Fruit fly (Drosophila melanogaster) whole organism, embryonic: Measurements from ENCODE around the gene Tasp1.
A peak's percentile ranks its signal among the peaks of the same experiment; 100 is the strongest.

Experiments used
- Atf6 ChIP-seq: fragments of 200-800 bp; sonication (Bioruptor generic); IDR thresholded peaks from 2 replicates; pipeline ENCODE4 v1.3.6; 2022; ENCODE audit warnings: missing biosample characterization, missing genetic modification characterization
- CG10543 ChIP-seq: fragments of 200-800 bp; sonication (Bioruptor generic); optimal IDR thresholded peaks from 3 replicates; lab custom pipeline; 2017; ENCODE audit warnings: missing biosample characterization, mild to moderate bottlenecking, missing genetic modification characterization, moderate library complexity
- CG13775 ChIP-seq: fragments of 200-800 bp; sonication (Bioruptor generic); optimal IDR thresholded peaks from 3 replicates; lab custom pipeline; 2017; ENCODE audit warnings: missing biosample characterization, mild to moderate bottlenecking, missing genetic modification characterization
- CG1602 ChIP-seq: fragments of 200-800 bp; sonication (Bioruptor generic); optimal IDR thresholded peaks from 3 replicates; lab custom pipeline; 2016; ENCODE audit warnings: missing biosample characterization, missing genetic modification characterization
- CG16779 ChIP-seq: fragments of 200-800 bp; sonication (Bioruptor generic); IDR thresholded peaks from 2 replicates; pipeline ENCODE4 v1.3.6; 2022; ENCODE audit warnings: missing biosample characterization, missing genetic modification characterization
- CG1832 ChIP-seq: fragments of 200-800 bp; sonication (Bioruptor generic); optimal IDR thresholded peaks from 2 replicates; lab custom pipeline; 2017; ENCODE audit warnings: missing biosample characterization, mild to moderate bottlenecking, missing genetic modification characterization, inconsistent platforms
- CG2875 ChIP-seq: fragments of 200-800 bp; sonication (Bioruptor generic); optimal IDR thresholded peaks from 2 replicates; lab custom pipeline; 2017; ENCODE audit warnings: missing biosample characterization, mild to moderate bottlenecking, missing genetic modification characterization, missing genetic modification reagents
- CG30403 ChIP-seq: fragments of 200-800 bp; sonication (Bioruptor generic); optimal IDR thresholded peaks from 3 replicates; lab custom pipeline; 2016; ENCODE audit warnings: missing biosample characterization, missing genetic modification characterization
- CG3065 ChIP-seq: fragments of 200-800 bp; sonication (Bioruptor generic); optimal IDR thresholded peaks from 2 replicates; lab custom pipeline; 2016; ENCODE audit warnings: missing biosample characterization, missing genetic modification characterization
- CG31441 ChIP-seq: fragments of 200-800 bp; sonication (Bioruptor generic); IDR thresholded peaks from 2 replicates; pipeline ENCODE4 v1.3.6; 2022; ENCODE audit warnings: missing biosample characterization, missing genetic modification characterization
- CG4360 ChIP-seq: fragments of 200-800 bp; sonication (Bioruptor generic); IDR thresholded peaks from 2 replicates; pipeline ENCODE4 v1.3.6; 2022; ENCODE audit warnings: missing biosample characterization, missing genetic modification characterization
- CG4404 ChIP-seq: fragments of 200-800 bp; sonication (Bioruptor generic); IDR thresholded peaks from 2 replicates; pipeline ENCODE4 v1.3.6; 2022; ENCODE audit warnings: missing biosample characterization, missing genetic modification characterization
- CG4424 ChIP-seq: fragments of 200-800 bp; sonication (Bioruptor generic); optimal IDR thresholded peaks from 3 replicates; lab custom pipeline; 2016; ENCODE audit warnings: missing biosample characterization, missing genetic modification characterization
- CG6765 ChIP-seq: fragments of 200-800 bp; sonication (Bioruptor generic); optimal IDR thresholded peaks from 3 replicates; lab custom pipeline; 2017; ENCODE audit warnings: missing biosample characterization, mild to moderate bottlenecking, missing genetic modification characterization
- CG7745 ChIP-seq: fragments of 200-800 bp; sonication (Bioruptor generic); optimal IDR thresholded peaks from 2 replicates; lab custom pipeline; 2018; ENCODE audit warnings: missing biosample characterization, mild to moderate bottlenecking, missing genetic modification characterization, moderate library complexity
- CG7839 ChIP-seq: fragments of 200-800 bp; sonication (Bioruptor generic); optimal IDR thresholded peaks from 3 replicates; lab custom pipeline; 2018; ENCODE audit warnings: missing biosample characterization, mild to moderate bottlenecking, missing genetic modification characterization, moderate library complexity
- CG8281 ChIP-seq: fragments of 200-800 bp; sonication (Bioruptor generic); optimal IDR thresholded peaks from 2 replicates; lab custom pipeline; 2018; ENCODE audit warnings: missing biosample characterization, mild to moderate bottlenecking, missing genetic modification characterization, moderate library complexity
- CG8944 ChIP-seq: fragments of 200-800 bp; sonication (Bioruptor generic); optimal IDR thresholded peaks from 3 replicates; lab custom pipeline; 2016; ENCODE audit warnings: missing biosample characterization, missing genetic modification characterization
- D19A ChIP-seq: fragments of 200-800 bp; optimal IDR thresholded peaks from 3 replicates; lab custom pipeline; 2019; ENCODE audit warnings: missing biosample characterization, mild to moderate bottlenecking, missing genetic modification characterization, moderate library complexity
- E2f1 ChIP-seq: fragments of 200-800 bp; sonication (Bioruptor generic); IDR thresholded peaks from 2 replicates; pipeline ENCODE4 v1.3.6; 2022; ENCODE audit warnings: missing biosample characterization, missing genetic modification characterization
- E2f2 ChIP-seq: fragments of 200-800 bp; sonication (Bioruptor generic); IDR thresholded peaks from 2 replicates; pipeline ENCODE4 v1.3.6; 2022; ENCODE audit warnings: missing biosample characterization, missing genetic modification characterization
- Fer2 ChIP-seq: fragments of 200-800 bp; sonication (Bioruptor generic); optimal IDR thresholded peaks from 2 replicates; lab custom pipeline; 2018; ENCODE audit warnings: missing biosample characterization, mild to moderate bottlenecking, missing genetic modification characterization, moderate library complexity
- Hey ChIP-seq: fragments of 200-800 bp; sonication (Bioruptor generic); optimal IDR thresholded peaks from 3 replicates; lab custom pipeline; 2018; ENCODE audit warnings: missing biosample characterization, mild to moderate bottlenecking, missing genetic modification characterization
- Med ChIP-seq: fragments of 200-800 bp; sonication (Bioruptor generic); peaks from one replicate; lab custom pipeline; 2016; ENCODE audit warnings: missing biosample characterization, missing genetic modification characterization, mild to moderate bottlenecking, inconsistent platforms, moderate library complexity
- NC2β ChIP-seq: fragments of 200-800 bp; sonication (Bioruptor generic); optimal IDR thresholded peaks from 2 replicates; lab custom pipeline; 2016; ENCODE audit warnings: missing biosample characterization, missing genetic modification characterization
- Poxn ChIP-seq: fragments of 200-800 bp; sonication (Bioruptor generic); IDR thresholded peaks from 2 replicates; pipeline ENCODE4 v1.3.6; 2022; ENCODE audit warnings: missing biosample characterization, missing genetic modification characterization
- Sox102F ChIP-seq: fragments of 200-800 bp; sonication (Bioruptor generic); optimal IDR thresholded peaks from 2 replicates; lab custom pipeline; 2018; ENCODE audit warnings: missing biosample characterization, mild to moderate bottlenecking, missing genetic modification characterization, moderate library complexity
- Xrp1 ChIP-seq: fragments of 200-800 bp; sonication (Bioruptor generic); IDR thresholded peaks from 2 replicates; pipeline ENCODE4 v1.3.6; 2022; ENCODE audit warnings: missing biosample characterization, missing genetic modification characterization
- abd-A ChIP-seq: fragments of 200-800 bp; sonication (Bioruptor generic); optimal IDR thresholded peaks from 3 replicates; lab custom pipeline; 2019; ENCODE audit warnings: missing biosample characterization, mild to moderate bottlenecking, missing genetic modification characterization, moderate library complexity
- bbx ChIP-seq: fragments of 200-800 bp; sonication (Bioruptor generic); IDR thresholded peaks from 2 replicates; pipeline ENCODE4 v1.3.6; 2022; ENCODE audit warnings: missing biosample characterization, missing genetic modification characterization; ENCODE audit not compliant: partially characterized antibody
- bsh ChIP-seq, 2 experiments: fragments of 200-800 bp; sonication (Bioruptor generic); optimal IDR thresholded peaks; 2 replicates each; lab custom pipeline; 2017 to 2018; ENCODE audit warnings: mild to moderate bottlenecking in 2 of 2, missing biosample characterization in 2 of 2, missing genetic modification characterization in 2 of 2, moderate library complexity in 1 of 2
- cad ChIP-seq: fragments of >200 bp; optimal IDR thresholded peaks from 2 replicates; lab custom pipeline; 2017; ENCODE audit warnings: missing biosample characterization, missing genetic modification characterization
- cg ChIP-seq: fragments of 200-800 bp; sonication (Bioruptor generic); optimal IDR thresholded peaks from 3 replicates; lab custom pipeline; 2019; ENCODE audit warnings: missing biosample characterization, mild to moderate bottlenecking, missing genetic modification characterization, moderate library complexity
- crol ChIP-seq: fragments of 200-800 bp; sonication (Bioruptor generic); IDR thresholded peaks from 2 replicates; pipeline ENCODE4 v1.3.6; 2022; ENCODE audit warnings: missing biosample characterization, missing genetic modification characterization
- gce ChIP-seq: fragments of 200-800 bp; sonication (Bioruptor generic); IDR thresholded peaks from 3 replicates; pipeline ENCODE4 v1.3.6; 2022; ENCODE audit warnings: missing biosample characterization, missing genetic modification characterization
- ham ChIP-seq: fragments of 200-800 bp; sonication (Bioruptor generic); IDR thresholded peaks from 2 replicates; pipeline ENCODE4 v1.3.6; 2022; ENCODE audit warnings: missing biosample characterization, missing genetic modification characterization
- her ChIP-seq: fragments of 200-800 bp; sonication (Bioruptor generic); optimal IDR thresholded peaks from 2 replicates; lab custom pipeline; 2016; ENCODE audit warnings: missing biosample characterization, missing genetic modification characterization
- hkb ChIP-seq, 2 experiments: fragments of 200-800 bp in 1 of 2; fragments of >200 bp in 1 of 2; sonication (Bioruptor generic) in 1 of 2; IDR thresholded peaks in 1 of 2; optimal IDR thresholded peaks in 1 of 2; 2 replicates each; pipeline versions ENCODE4 v1.3.6 to Lab custom; 2017 to 2022; ENCODE audit warnings: missing biosample characterization in 1 of 2, missing genetic modification characterization in 1 of 2
- hth ChIP-seq: fragments of >200 bp; optimal IDR thresholded peaks from 2 replicates; lab custom pipeline; 2017; ENCODE audit warnings: inconsistent platforms
- kay ChIP-seq: fragments of 200-800 bp; sonication (Bioruptor generic); optimal IDR thresholded peaks from 2 replicates; lab custom pipeline; 2016; ENCODE audit warnings: missing biosample characterization, missing genetic modification characterization
- lov ChIP-seq, 2 experiments: fragments of 200-800 bp in 1 of 2; fragments of >200 bp in 1 of 2; sonication (Bioruptor generic) in 1 of 2; IDR thresholded peaks in 1 of 2; optimal IDR thresholded peaks in 1 of 2; 2 replicates in 1 of 2; 3 replicates in 1 of 2; pipeline versions ENCODE4 v1.3.6 to Lab custom; 2017 to 2022; ENCODE audit warnings: missing biosample characterization in 1 of 2, missing genetic modification characterization in 1 of 2
- mld ChIP-seq: fragments of 200-800 bp; sonication (Bioruptor generic); IDR thresholded peaks from 3 replicates; pipeline ENCODE4 v1.3.6; 2022; ENCODE audit warnings: missing biosample characterization, missing genetic modification characterization; ENCODE audit not compliant: partially characterized antibody
- row ChIP-seq: fragments of 200-800 bp; sonication (Bioruptor generic); IDR thresholded peaks from 3 replicates; pipeline ENCODE4 v1.3.6; 2022; ENCODE audit warnings: missing biosample characterization, missing genetic modification characterization
- sc ChIP-seq, 3 experiments: fragments of >200 bp in 2 of 3; fragments of 200-800 bp in 1 of 3; sonication (Bioruptor generic) in 1 of 3; optimal IDR thresholded peaks; 2 replicates in 2 of 3; 3 replicates in 1 of 3; lab custom pipeline; 2017; ENCODE audit warnings: mild to moderate bottlenecking in 1 of 3, missing biosample characterization in 1 of 3, missing genetic modification characterization in 1 of 3, missing genetic modification reagents in 1 of 3
- tgo ChIP-seq: fragments of 200-800 bp; sonication (Bioruptor generic); IDR thresholded peaks from 3 replicates; pipeline ENCODE4 v1.3.6; 2022; ENCODE audit warnings: missing biosample characterization, missing genetic modification characterization
- tll ChIP-seq, 2 experiments: fragments of 200-800 bp in 1 of 2; fragments of >200 bp in 1 of 2; sonication (Bioruptor generic) in 1 of 2; optimal IDR thresholded peaks; 2 replicates each; lab custom pipeline; 2017 to 2019; ENCODE audit warnings: missing biosample characterization in 2 of 2, missing genetic modification characterization in 2 of 2, mild to moderate bottlenecking in 1 of 2, moderate library complexity in 1 of 2
- trem ChIP-seq: fragments of 200-800 bp; optimal IDR thresholded peaks from 3 replicates; lab custom pipeline; 2019; ENCODE audit warnings: missing biosample characterization, mild to moderate bottlenecking, missing genetic modification characterization, moderate library complexity
- vnd ChIP-seq: fragments of 200-800 bp; sonication (Bioruptor generic); IDR thresholded peaks from 3 replicates; pipeline ENCODE4 v1.3.6; 2022; ENCODE audit warnings: missing biosample characterization, missing genetic modification characterization; ENCODE audit not compliant: partially characterized antibody

Tasp1 gene

dm6 chr3L:16043782-16044352 is 43.5 kb downstream of the Tasp1 start (continued):
- TF ChIP-seq tll (GFP tag; optimal IDR thresholded peaks at IDR 0.05; lab: Kevin White, UChicago) (peak in 1 of 2 experiments; percentile 89), crol (GFP tag; lab: Robert Waterston, UW) (peak; percentile 87), Fer2 (tag; lab: Kevin White, UChicago) (no peak), abd-A (peak; percentile 68), CG1832 (GFP tag; lab: Kevin White, UChicago) (peak; percentile 37), NC2β (GFP tag; lab: Kevin White, UChicago) (no peak), lov (optimal IDR thresholded peaks at IDR 0.05; lab: Kevin White, UChicago) (no peak), lov (GFP tag; IDR thresholded peaks at IDR 0.05; lab: Robert Waterston, UW) (no peak), Med (no peak), CG1602 (GFP tag; lab: Kevin White, UChicago) (no peak), CG10543 (peak; percentile 28), Atf6 (no peak), Poxn (no peak), CG7745 (tag; lab: Kevin White, UChicago) (no peak), vnd (GFP tag; lab: Robert Waterston, UW) (no peak), CG4424 (no peak), hkb (optimal IDR thresholded peaks at IDR 0.05; lab: Kevin White, UChicago) (no peak), hkb (GFP tag; IDR thresholded peaks at IDR 0.05; lab: Robert Waterston, UW) (no peak), gce (GFP tag; lab: Robert Waterston, UW) (0 out of 3 replicates have a peak, but pooled peaks have one; percentile 31), kay (GFP tag; lab: Kevin White, UChicago) (no peak), bbx (GFP tag; lab: Robert Waterston, UW) (no peak), CG4404 (GFP tag; lab: Robert Waterston, UW) (no peak), ham (no peak), mld (GFP tag; lab: Robert Waterston, UW) (no peak), cad (GFP tag; lab: Kevin White, UChicago) (peak; percentile 58), cg (GFP tag; lab: Kevin White, UChicago) (peak; percentile 24), E2f2 (GFP tag; lab: Robert Waterston, UW) (no peak), CG8281 (tag; lab: Kevin White, UChicago) (peak; percentile 34)

- TF ChIP-seq CG30403 (peak; percentile 13), sc (optimal IDR thresholded peaks at IDR 0.05; lab: Kevin White, UChicago) (no peak), sc (GFP tag; optimal IDR thresholded peaks at IDR 0.05; lab: Kevin White, UChicago) (peak; percentile 28), hth (lab: Kevin White, UChicago) (no peak), CG31441 (GFP tag; lab: Robert Waterston, UW) (peak; percentile 66), CG6765 (no peak), CG3065 (peak; percentile 27), tgo (0 out of 3 replicates have a peak, but pooled peaks have one; percentile 21), Sox102F (GFP tag; lab: Kevin White, UChicago) (peak; percentile 49), trem (peak; percentile 51), E2f1 (GFP tag; lab: Robert Waterston, UW) (peak; percentile 44; the same call in 1 of the 2 replicates), CG16779 (GFP tag; lab: Robert Waterston, UW) (no peak), CG4360 (GFP tag; lab: Robert Waterston, UW) (peak; percentile 99), row (peak; percentile 71), CG13775 (GFP tag; lab: Kevin White, UChicago) (peak; percentile 40), bsh (GFP tag; optimal IDR thresholded peaks at IDR 0.05; lab: Kevin White, UChicago) (peak; percentile 74 to 81), CG2875 (GFP tag; lab: Kevin White, UChicago) (peak; percentile 5), Hey (tag; lab: Kevin White, UChicago) (no peak), D19A (peak; percentile 72), her (GFP tag; lab: Kevin White, UChicago) (no peak), Xrp1 (GFP tag; lab: Robert Waterston, UW) (peak; percentile 69), CG7839 (tag; lab: Kevin White, UChicago) (peak; percentile 64), CG8944 (GFP tag; lab: Kevin White, UChicago) (no peak)
Measured at dm6 chr3L:16043045-16043781, 44.1 kb downstream of the Tasp1 start.
